Worm (Caenorhabditis elegans) whole organism, young adult: ENCODE data around the gene clh-1.

ENCODE experiments used
- B0035.1 ChIP-seq: sonication (generic microtip); optimal IDR thresholded peaks from 2 replicates; lab custom pipeline; 2016; ENCODE audit warnings: missing genetic modification characterization, mild to moderate bottlenecking, missing compliant biosample characterization, missing genotype, missing genetic modification reagents
- C06A6.2 ChIP-seq: fragments of 200-800 bp; sonication (Bioruptor generic); conservative IDR thresholded peaks from 2 replicates; pipeline ENCODE4 v1.3.6; 2022; ENCODE audit warnings: missing genetic modification characterization, missing compliant biosample characterization
- C17E4.6 ChIP-seq: fragments of 200-800 bp; sonication (Bioruptor generic); IDR thresholded peaks from 2 replicates; pipeline ENCODE4 v1.3.6; 2022; ENCODE audit warnings: missing genetic modification reagents, missing genetic modification characterization, missing compliant biosample characterization
- D2030.7 ChIP-seq: fragments of 200-800 bp; sonication (Bioruptor generic); IDR thresholded peaks from 2 replicates; pipeline ENCODE4 v1.3.6; 2022; ENCODE audit warnings: missing genetic modification reagents, missing genetic modification characterization, missing compliant biosample characterization
- F55B11.4 ChIP-seq: sonication (generic microtip); optimal IDR thresholded peaks from 2 replicates; lab custom pipeline; 2016; ENCODE audit warnings: missing compliant biosample characterization, missing genetic modification characterization, borderline replicate concordance; ENCODE audit not compliant: insufficient read depth
- F57A8.1 ChIP-seq: fragments of 200-800 bp; sonication (Bioruptor generic); optimal IDR thresholded peaks from 2 replicates; lab custom pipeline; 2018; ENCODE audit warnings: mild to moderate bottlenecking, missing genetic modification characterization, moderate library complexity, missing compliant biosample characterization
- F57C9.4 ChIP-seq: sonication (generic microtip); optimal IDR thresholded peaks from 2 replicates; lab custom pipeline; 2017; ENCODE audit warnings: mild to moderate bottlenecking, missing genetic modification characterization, missing compliant biosample characterization
- T07F8.4 ChIP-seq: sonication (generic microtip); optimal IDR thresholded peaks from 2 replicates; lab custom pipeline; 2016; ENCODE audit warnings: mild to moderate bottlenecking, missing genetic modification characterization, moderate library complexity, missing compliant biosample characterization
- Y56A3A.18 ChIP-seq: fragments of 200-800 bp; sonication (Bioruptor generic); IDR thresholded peaks from 2 replicates; pipeline ENCODE4 v1.3.6; 2022; ENCODE audit warnings: missing genetic modification reagents, missing genetic modification characterization, missing compliant biosample characterization
- Y95B8A.8 ChIP-seq: fragments of 200-800 bp; sonication (Bioruptor generic); IDR thresholded peaks from 2 replicates; pipeline ENCODE4 v1.3.6; 2022; ENCODE audit warnings: missing genetic modification reagents, missing genetic modification characterization, missing compliant biosample characterization
- akir-1 ChIP-seq: fragments of 200-800 bp; sonication (Bioruptor generic); optimal IDR thresholded peaks from 2 replicates; lab custom pipeline; 2018; ENCODE audit warnings: mild to moderate bottlenecking, missing genetic modification characterization, moderate library complexity, missing compliant biosample characterization
- aptf-3 ChIP-seq: fragments of 200-800 bp; sonication (Bioruptor generic); IDR thresholded peaks from 2 replicates; pipeline ENCODE4 v1.3.6; 2022; ENCODE audit warnings: missing genetic modification characterization, missing compliant biosample characterization
- bed-1 ChIP-seq: fragments of 200-800 bp; sonication (Bioruptor generic); IDR thresholded peaks from 2 replicates; pipeline ENCODE4 v1.3.6; 2022; ENCODE audit warnings: missing genetic modification reagents, missing genetic modification characterization, missing compliant biosample characterization
- cebp-1 ChIP-seq, 2 experiments: fragments of 200-800 bp in 1 of 2; sonication (Bioruptor generic) in 1 of 2; sonication (generic microtip) in 1 of 2; IDR thresholded peaks in 1 of 2; optimal IDR thresholded peaks in 1 of 2; 2 replicates each; pipeline versions ENCODE4 v1.3.6 to Lab custom; 2017 to 2022; ENCODE audit warnings: missing compliant biosample characterization in 2 of 2, missing genetic modification characterization in 2 of 2, mild to moderate bottlenecking in 1 of 2, missing genetic modification reagents in 1 of 2, moderate library complexity in 1 of 2
- ceh-40 ChIP-seq: fragments of 200-800 bp; sonication (Bioruptor generic); IDR thresholded peaks from 2 replicates; pipeline ENCODE4 v1.3.6; 2022; ENCODE audit warnings: missing genetic modification characterization, missing compliant biosample characterization
- ceh-58 ChIP-seq: fragments of 200-800 bp; sonication (Bioruptor generic); IDR thresholded peaks from 2 replicates; pipeline ENCODE4 v1.3.6; 2022; ENCODE audit warnings: missing genetic modification characterization, missing compliant biosample characterization
- ceh-79 ChIP-seq: sonication (generic microtip); optimal IDR thresholded peaks from 2 replicates; lab custom pipeline; 2017; ENCODE audit warnings: mild to moderate bottlenecking, missing genetic modification characterization, missing compliant biosample characterization
- ceh-91 ChIP-seq: fragments of 200-800 bp; sonication (Bioruptor generic); IDR thresholded peaks from 2 replicates; pipeline ENCODE4 v1.3.6; 2022; ENCODE audit warnings: missing genetic modification reagents, missing genetic modification characterization, missing compliant biosample characterization
- dpff-1 ChIP-seq: sonication (generic microtip); optimal IDR thresholded peaks from 2 replicates; lab custom pipeline; 2017; ENCODE audit warnings: mild to moderate bottlenecking, missing genetic modification characterization, missing compliant biosample characterization
- dpl-1 ChIP-seq: fragments of 150-350 bp; optimal IDR thresholded peaks from 2 replicates; lab custom pipeline; 2014; ENCODE audit warnings: missing biosample characterization, missing genetic modification reagents, missing genetic modification characterization
- egl-18 ChIP-seq: fragments of 200-800 bp; sonication (Bioruptor generic); IDR thresholded peaks from 2 replicates; pipeline ENCODE4 v1.3.6; 2022; ENCODE audit warnings: missing genetic modification reagents, missing genetic modification characterization, missing compliant biosample characterization
- ekl-4 ChIP-seq: fragments of 200-800 bp; sonication (Bioruptor generic); IDR thresholded peaks from 2 replicates; pipeline ENCODE4 v1.3.6; 2022; ENCODE audit warnings: missing genetic modification reagents, missing genetic modification characterization, missing compliant biosample characterization
- ets-4 ChIP-seq: fragments of 200-800 bp; sonication (Bioruptor generic); optimal IDR thresholded peaks from 2 replicates; lab custom pipeline; 2018; ENCODE audit warnings: mild to moderate bottlenecking, missing genetic modification characterization, missing compliant biosample characterization
- hlh-26 ChIP-seq: fragments of 200-800 bp; sonication (Bioruptor generic); conservative IDR thresholded peaks from 2 replicates; pipeline ENCODE4 v1.3.6; 2022; ENCODE audit warnings: missing genetic modification reagents, missing genetic modification characterization, missing compliant biosample characterization
- hmg-20 ChIP-seq: fragments of 200-800 bp; sonication (Bioruptor generic); IDR thresholded peaks from 2 replicates; pipeline ENCODE4 v1.3.6; 2022; ENCODE audit warnings: missing genetic modification reagents, missing genetic modification characterization, missing compliant biosample characterization
- hrde-1 ChIP-seq: sonication (generic microtip); optimal IDR thresholded peaks from 2 replicates; lab custom pipeline; 2016; ENCODE audit warnings: missing genetic modification characterization, mild to moderate bottlenecking, missing compliant biosample characterization, moderate library complexity, missing genotype, missing genetic modification reagents, borderline replicate concordance
- lin-26 ChIP-seq: fragments of 200-800 bp; sonication (Bioruptor generic); IDR thresholded peaks from 2 replicates; pipeline ENCODE4 v1.3.6; 2022; ENCODE audit warnings: missing genetic modification reagents, missing genetic modification characterization, missing compliant biosample characterization
- lir-1 ChIP-seq: fragments of 200-800 bp; sonication (Bioruptor generic); conservative IDR thresholded peaks from 2 replicates; pipeline ENCODE4 v1.3.6; 2022; ENCODE audit warnings: missing genetic modification reagents, missing genetic modification characterization, missing compliant biosample characterization
- lsl-1 ChIP-seq: fragments of 200-800 bp; sonication (Bioruptor generic); optimal IDR thresholded peaks from 2 replicates; lab custom pipeline; 2018; ENCODE audit warnings: mild to moderate bottlenecking, missing genetic modification characterization, moderate library complexity, missing compliant biosample characterization
- lsy-27 ChIP-seq: sonication (generic microtip); optimal IDR thresholded peaks from 2 replicates; lab custom pipeline; 2017; ENCODE audit warnings: missing genetic modification characterization, mild to moderate bottlenecking, missing compliant biosample characterization, antibody characterized with exemption, missing genotype, borderline replicate concordance; ENCODE audit not compliant: insufficient read depth
- madf-6 ChIP-seq: fragments of 200-800 bp; sonication (Bioruptor generic); IDR thresholded peaks from 2 replicates; pipeline ENCODE4 v1.3.6; 2022; ENCODE audit warnings: missing genetic modification reagents, missing genetic modification characterization, missing compliant biosample characterization
- nhr-179 ChIP-seq: sonication (generic microtip); optimal IDR thresholded peaks from 2 replicates; lab custom pipeline; 2016; ENCODE audit warnings: mild to moderate bottlenecking, missing genetic modification characterization, missing compliant biosample characterization
- nhr-27 ChIP-seq: fragments of 200-800 bp; sonication (Bioruptor generic); optimal IDR thresholded peaks from 2 replicates; lab custom pipeline; 2018; ENCODE audit warnings: mild to moderate bottlenecking, missing genetic modification characterization, moderate library complexity, missing compliant biosample characterization
- rcor-1 ChIP-seq: fragments of 200-800 bp; sonication (Bioruptor generic); IDR thresholded peaks from 2 replicates; pipeline ENCODE4 v1.3.6; 2022; ENCODE audit warnings: missing genetic modification reagents, missing genetic modification characterization, missing compliant biosample characterization
- sea-2 ChIP-seq: fragments of 200-800 bp; sonication (Bioruptor generic); IDR thresholded peaks from 2 replicates; pipeline ENCODE4 v1.3.6; 2022; ENCODE audit warnings: missing genetic modification characterization, missing compliant biosample characterization
- snpc-1.3 ChIP-seq: sonication (generic microtip); optimal IDR thresholded peaks from 2 replicates; lab custom pipeline; 2017; ENCODE audit warnings: missing genetic modification characterization, mild to moderate bottlenecking, missing compliant biosample characterization, antibody characterized with exemption, moderate library complexity, missing genotype, missing genetic modification reagents; ENCODE audit not compliant: insufficient read depth
- snpc-4 ChIP-seq, 5 experiments: fragments of 150-350 bp in 1 of 5; sonication (generic microtip) in 4 of 5; optimal IDR thresholded peaks; 2 replicates each; lab custom pipeline; 2014 to 2018; ENCODE audit warnings: missing genetic modification characterization in 5 of 5, missing biosample characterization in 3 of 5, antibody characterized with exemption in 2 of 5, mild to moderate bottlenecking in 2 of 5, missing compliant biosample characterization in 2 of 5, missing genotype in 2 of 5, moderate library complexity in 2 of 5, missing genetic modification reagents in 1 of 5
- somi-1 ChIP-seq: fragments of 200-800 bp; sonication (Bioruptor generic); optimal IDR thresholded peaks from 2 replicates; lab custom pipeline; 2018; ENCODE audit warnings: mild to moderate bottlenecking, missing genetic modification characterization, missing compliant biosample characterization
- sptf-2 ChIP-seq: fragments of 200-800 bp; sonication (Bioruptor generic); optimal IDR thresholded peaks from 2 replicates; lab custom pipeline; 2018; ENCODE audit warnings: mild to moderate bottlenecking, missing genetic modification characterization, missing compliant biosample characterization
- tlf-1 ChIP-seq: fragments of 200-800 bp; sonication (Bioruptor generic); optimal IDR thresholded peaks from 2 replicates; lab custom pipeline; 2018; ENCODE audit warnings: mild to moderate bottlenecking, missing genetic modification characterization, missing compliant biosample characterization
- unc-130 ChIP-seq: sonication (generic microtip); optimal IDR thresholded peaks from 2 replicates; lab custom pipeline; 2016; ENCODE audit warnings: missing genetic modification reagents, missing genetic modification characterization, missing compliant biosample characterization
- ztf-22 ChIP-seq: fragments of 200-800 bp; sonication (Bioruptor generic); optimal IDR thresholded peaks from 2 replicates; lab custom pipeline; 2018; ENCODE audit warnings: mild to moderate bottlenecking, missing genetic modification characterization, moderate library complexity, missing compliant biosample characterization
- ztf-28 ChIP-seq: fragments of 200-800 bp; sonication (Bioruptor generic); IDR thresholded peaks from 2 replicates; pipeline ENCODE4 v1.3.6; 2022; ENCODE audit warnings: missing genetic modification reagents, missing genetic modification characterization, missing compliant biosample characterization
- ztf-6 ChIP-seq: fragments of 200-800 bp; sonication (Bioruptor generic); IDR thresholded peaks from 2 replicates; pipeline ENCODE4 v1.3.6; 2022; ENCODE audit warnings: missing genetic modification reagents, missing genetic modification characterization, missing compliant biosample characterization

clh-1 gene

DNA sequence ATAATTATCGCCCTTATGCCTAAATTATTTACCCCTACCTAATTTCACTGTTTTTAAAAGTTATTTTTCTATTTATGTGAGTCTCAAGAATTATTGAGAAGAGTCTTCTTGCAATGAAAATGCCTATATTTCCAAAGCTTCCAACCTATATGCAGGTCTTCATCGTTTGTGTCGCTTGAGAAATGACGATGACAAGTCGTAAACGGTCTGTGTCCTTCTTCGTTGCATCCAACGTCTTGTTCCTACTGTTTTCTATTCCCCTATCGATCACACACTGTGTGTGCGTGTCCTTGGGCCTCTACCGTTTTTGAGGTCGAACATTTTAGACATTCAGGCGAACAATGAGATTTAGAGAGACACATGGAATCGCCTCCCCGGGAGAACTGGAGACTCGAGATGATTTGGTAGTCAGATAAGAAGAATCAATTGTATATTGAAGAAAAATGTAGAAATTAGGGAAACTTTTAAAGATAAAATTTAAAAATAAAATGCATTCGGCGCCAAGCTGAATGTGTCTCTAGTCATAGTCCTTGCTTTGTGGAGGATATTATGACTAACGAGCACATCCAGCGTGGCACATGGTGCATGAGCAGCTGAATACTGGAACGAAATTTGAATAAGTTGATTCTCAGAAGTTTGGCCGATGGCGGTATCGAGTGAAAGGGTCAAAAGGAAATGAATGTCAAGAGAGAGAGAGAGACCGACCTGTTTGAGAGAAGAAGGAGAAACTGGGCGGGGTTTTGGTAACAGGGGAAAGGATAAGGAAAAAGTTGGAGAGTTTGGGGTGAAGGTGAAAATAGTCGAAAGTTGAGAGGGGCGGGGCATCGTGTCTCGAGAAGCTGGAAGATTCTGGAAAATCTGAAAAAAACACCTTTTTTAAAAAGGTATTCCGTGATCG is 24.4 kb upstream of the clh-1 start (continued):
- peak; percentile 77 for TF ChIP-seq C17E4.6 (GFP tag; lab: Robert Waterston, UW)
- TF ChIP-seq rcor-1 (GFP tag; lab: Robert Waterston, UW): peak; percentile 74
- peak; percentile 97 for TF ChIP-seq hrde-1 (tag; lab: Kevin White, UChicago)
- TF ChIP-seq dpff-1 (tag; lab: Kevin White, UChicago): peak; percentile 55
- no peak for TF ChIP-seq snpc-1.3 (tag; lab: Kevin White, UChicago)
- TF ChIP-seq unc-130 (GFP tag; lab: Kevin White, UChicago): peak; percentile 84
- TF ChIP-seq nhr-179 (tag; lab: Kevin White, UChicago): no peak
- TF ChIP-seq hlh-26 (GFP tag; lab: Robert Waterston, UW): no peak
- TF ChIP-seq F55B11.4: no peak
- 0 out of 2 replicates have a peak, but pooled peaks have one; percentile 18 for TF ChIP-seq egl-18 (GFP tag; lab: Robert Waterston, UW)
- peak; percentile 27; the same call in 1 of the 2 replicates for TF ChIP-seq ceh-40
- TF ChIP-seq ztf-28: no peak
- TF ChIP-seq ets-4: no peak
- TF ChIP-seq ztf-22 (GFP tag; lab: Kevin White, UChicago): no peak
- TF ChIP-seq Y95B8A.8 (GFP tag; lab: Robert Waterston, UW): peak; percentile 93
- TF ChIP-seq ztf-6: no peak
- peak; percentile 62 for TF ChIP-seq D2030.7 (GFP tag; lab: Robert Waterston, UW)
- TF ChIP-seq sptf-2 (GFP tag; lab: Kevin White, UChicago): no peak
- TF ChIP-seq aptf-3 (GFP tag; lab: Robert Waterston, UW): 0 out of 2 replicates have a peak, but pooled peaks have one; percentile 86
- TF ChIP-seq snpc-4 (GFP tag; optimal IDR thresholded peaks at IDR 0.05; lab: Kevin White, UChicago): peak; percentile 45
- TF ChIP-seq snpc-4 (tag; optimal IDR thresholded peaks at IDR 0.05; lab: Kevin White, UChicago): peak in 2 of 4 experiments; percentile 15 to 18
- TF ChIP-seq hmg-20: peak; percentile 18; the same call in 1 of the 2 replicates
- TF ChIP-seq B0035.1 (tag; lab: Kevin White, UChicago): no peak
- no peak for TF ChIP-seq somi-1 (GFP tag; lab: Kevin White, UChicago)
- TF ChIP-seq ceh-58: 0 out of 2 replicates have a peak, but pooled peaks have one; percentile 33
- no peak for TF ChIP-seq lsy-27 (tag; lab: Kevin White, UChicago)
- peak; percentile 50 for TF ChIP-seq lsl-1
- no peak for TF ChIP-seq dpl-1 (GFP tag; lab: Kevin White, UChicago)
- TF ChIP-seq tlf-1 (GFP tag; lab: Kevin White, UChicago): peak; percentile 74
- no peak for TF ChIP-seq lir-1 (GFP tag; lab: Robert Waterston, UW)
- no peak for TF ChIP-seq F57A8.1
- TF ChIP-seq akir-1: no peak
- peak; percentile 67 for TF ChIP-seq ekl-4 (GFP tag; lab: Robert Waterston, UW)
- peak; percentile 65 for TF ChIP-seq nhr-27 (tag; lab: Kevin White, UChicago)
- no peak for TF ChIP-seq bed-1 (GFP tag; lab: Robert Waterston, UW)
- no peak for TF ChIP-seq cebp-1 (GFP tag; IDR thresholded peaks at IDR 0.05; lab: Robert Waterston, UW)
- peak; percentile 64 for TF ChIP-seq cebp-1 (tag; optimal IDR thresholded peaks at IDR 0.05; lab: Kevin White, UChicago)
- TF ChIP-seq sea-2 (GFP tag; lab: Robert Waterston, UW): no peak
- no peak for TF ChIP-seq C06A6.2
- TF ChIP-seq Y56A3A.18 (GFP tag; lab: Robert Waterston, UW): 0 out of 2 replicates have a peak, but pooled peaks have one; percentile 44
- 0 out of 2 replicates have a peak, but pooled peaks have one; percentile 36 for TF ChIP-seq ceh-91 (GFP tag; lab: Robert Waterston, UW)
- TF ChIP-seq T07F8.4 (tag; lab: Kevin White, UChicago): no peak
- peak; percentile 11 for TF ChIP-seq ceh-79 (tag; lab: Kevin White, UChicago)
- TF ChIP-seq madf-6: peak; percentile 85
- TF ChIP-seq lin-26 (GFP tag; lab: Robert Waterston, UW): peak; percentile 80
- TF ChIP-seq F57C9.4 (tag; lab: Kevin White, UChicago): no peak
